Worm (Caenorhabditis elegans): Measurements from ENCODE around the gene F01D5.8.

The F01D5.8 gene

ce11 chrII:14002200-14002599 lies 8.3 kb upstream of the F01D5.8 start, which contains the start of gene F01D5.5:
Gene F01D5.5 (minus strand): TSS chrII:14002300.
- no peak for TF ChIP-seq sea-1 (GFP tag; conservative IDR thresholded peaks at IDR 0.05)
- TF ChIP-seq scrt-1 (GFP tag; IDR thresholded peaks at IDR 0.05), result no peak
- no peak for TF ChIP-seq tbx-37 (GFP tag; conservative IDR thresholded peaks at IDR 0.05)
- TF ChIP-seq hnd-1 (tag; optimal IDR thresholded peaks at IDR 0.05), result no peak
- no peak for TF ChIP-seq hmg-4 (GFP tag; optimal IDR thresholded peaks at IDR 0.05)
- no peak for TF ChIP-seq flt-1 (GFP tag; IDR thresholded peaks at IDR 0.05)
- TF ChIP-seq B0310.2 (tag; optimal IDR thresholded peaks at IDR 0.05), result no peak
- TF ChIP-seq ceh-13 (GFP tag; optimal IDR thresholded peaks at IDR 0.05), result no peak
- no peak for TF ChIP-seq F13C5.2 (tag; optimal IDR thresholded peaks at IDR 0.05)
- no peak for TF ChIP-seq hmbx-1 (tag; optimal IDR thresholded peaks at IDR 0.05)
- TF ChIP-seq ceh-36 (tag; optimal IDR thresholded peaks at IDR 0.05), result no peak
- no peak for TF ChIP-seq pes-1 (GFP tag; IDR thresholded peaks at IDR 0.05)
- TF ChIP-seq ama-1 (optimal IDR thresholded peaks at IDR 0.05), result no peak
- no peak for TF ChIP-seq tbx-11 (GFP tag; IDR thresholded peaks at IDR 0.05)
- TF ChIP-seq tra-4 (tag; optimal IDR thresholded peaks at IDR 0.05), result no peak
- TF ChIP-seq aly-1 (tag; optimal IDR thresholded peaks at IDR 0.05), result no peak
- no peak for TF ChIP-seq ets-7 (tag; optimal IDR thresholded peaks at IDR 0.05)

DNA sequence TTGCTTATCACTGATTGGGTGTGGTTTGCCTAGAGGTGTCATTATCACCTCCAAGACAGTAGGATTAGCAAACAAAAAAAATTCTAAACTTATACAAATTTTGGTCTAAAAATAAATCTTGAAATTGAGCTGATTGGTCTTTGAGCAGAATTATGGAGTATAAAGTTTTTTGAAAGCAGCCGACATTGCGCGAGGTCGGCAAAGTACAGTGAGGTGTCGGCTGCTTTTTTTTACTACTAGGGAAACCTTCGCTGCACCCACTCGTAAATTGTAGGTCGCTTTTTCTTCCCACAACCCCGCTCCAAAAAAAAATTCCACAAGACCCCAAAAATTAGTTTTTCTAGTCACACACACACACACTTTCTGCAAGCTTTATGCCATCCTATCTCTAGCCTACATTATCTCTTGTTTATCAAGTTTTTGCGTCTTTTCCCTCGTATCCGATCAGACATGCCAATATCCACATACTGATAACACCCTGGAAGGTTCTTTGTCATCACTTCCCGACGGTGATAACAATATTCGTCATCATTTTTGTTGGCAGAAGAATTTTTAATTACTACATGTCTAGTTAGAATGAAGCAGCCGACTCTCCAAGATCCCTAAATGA lies 6.6 kb upstream of the F01D5.8 start:
- no peak for TF ChIP-seq ceh-36 (tag; optimal IDR thresholded peaks at IDR 0.05)
- no peak for TF ChIP-seq tra-4 (tag; optimal IDR thresholded peaks at IDR 0.05)
- no peak for TF ChIP-seq pes-1 (GFP tag; IDR thresholded peaks at IDR 0.05)
- no peak for TF ChIP-seq ama-1 (optimal IDR thresholded peaks at IDR 0.05)
- no peak for TF ChIP-seq sea-1 (GFP tag; conservative IDR thresholded peaks at IDR 0.05)
- TF ChIP-seq flt-1 (GFP tag; IDR thresholded peaks at IDR 0.05), result no peak
- no peak for TF ChIP-seq ets-7 (tag; optimal IDR thresholded peaks at IDR 0.05)
- no peak for TF ChIP-seq hnd-1 (tag; optimal IDR thresholded peaks at IDR 0.05)
- TF ChIP-seq aly-1 (tag; optimal IDR thresholded peaks at IDR 0.05), result no peak
- TF ChIP-seq F13C5.2 (tag; optimal IDR thresholded peaks at IDR 0.05), result no peak
- TF ChIP-seq tbx-11 (GFP tag; IDR thresholded peaks at IDR 0.05), result no peak
- no peak for TF ChIP-seq hmbx-1 (tag; optimal IDR thresholded peaks at IDR 0.05)
- TF ChIP-seq ceh-13 (GFP tag; optimal IDR thresholded peaks at IDR 0.05), result no peak
- TF ChIP-seq tbx-37 (GFP tag; conservative IDR thresholded peaks at IDR 0.05), result no peak
- TF ChIP-seq scrt-1 (GFP tag; IDR thresholded peaks at IDR 0.05), result no peak
- no peak for TF ChIP-seq hmg-4 (GFP tag; optimal IDR thresholded peaks at IDR 0.05)
- TF ChIP-seq B0310.2 (tag; optimal IDR thresholded peaks at IDR 0.05), result no peak

ce11 chrII:14004770-14005169 lies 5.7 kb upstream of the F01D5.8 start:
- TF ChIP-seq ama-1 (optimal IDR thresholded peaks at IDR 0.05), result no peak
- TF ChIP-seq flt-1 (GFP tag; IDR thresholded peaks at IDR 0.05), result no peak
- TF ChIP-seq B0310.2 (tag; optimal IDR thresholded peaks at IDR 0.05), result no peak
- TF ChIP-seq ets-7 (tag; optimal IDR thresholded peaks at IDR 0.05), result no peak
- no peak for TF ChIP-seq hmg-4 (GFP tag; optimal IDR thresholded peaks at IDR 0.05)
- TF ChIP-seq sea-1 (GFP tag; conservative IDR thresholded peaks at IDR 0.05), result no peak
- TF ChIP-seq scrt-1 (GFP tag; IDR thresholded peaks at IDR 0.05), result no peak
- no peak for TF ChIP-seq hmbx-1 (tag; optimal IDR thresholded peaks at IDR 0.05)
- TF ChIP-seq hnd-1 (tag; optimal IDR thresholded peaks at IDR 0.05), result no peak
- no peak for TF ChIP-seq ceh-13 (GFP tag; optimal IDR thresholded peaks at IDR 0.05)
- TF ChIP-seq tbx-11 (GFP tag; IDR thresholded peaks at IDR 0.05), result no peak
- TF ChIP-seq aly-1 (tag; optimal IDR thresholded peaks at IDR 0.05), result no peak
- no peak for TF ChIP-seq F13C5.2 (tag; optimal IDR thresholded peaks at IDR 0.05)
- TF ChIP-seq tbx-37 (GFP tag; conservative IDR thresholded peaks at IDR 0.05), result no peak
- no peak for TF ChIP-seq tra-4 (tag; optimal IDR thresholded peaks at IDR 0.05)
- TF ChIP-seq pes-1 (GFP tag; IDR thresholded peaks at IDR 0.05), result no peak

ce11 chrII:14005183-14005582 lies 5.3 kb upstream of the F01D5.8 start:
- TF ChIP-seq B0310.2 (tag; optimal IDR thresholded peaks at IDR 0.05), result no peak
- TF ChIP-seq hmg-4 (GFP tag; optimal IDR thresholded peaks at IDR 0.05), result no peak
- TF ChIP-seq tbx-37 (GFP tag; conservative IDR thresholded peaks at IDR 0.05), result no peak
- TF ChIP-seq sea-1 (GFP tag; conservative IDR thresholded peaks at IDR 0.05), result no peak
- TF ChIP-seq flt-1 (GFP tag; IDR thresholded peaks at IDR 0.05), result no peak
- TF ChIP-seq tbx-11 (GFP tag; IDR thresholded peaks at IDR 0.05), result no peak
- no peak for TF ChIP-seq aly-1 (tag; optimal IDR thresholded peaks at IDR 0.05)
- TF ChIP-seq ceh-36 (tag; optimal IDR thresholded peaks at IDR 0.05), result no peak
- TF ChIP-seq pes-1 (GFP tag; IDR thresholded peaks at IDR 0.05), result no peak
- TF ChIP-seq ama-1 (optimal IDR thresholded peaks at IDR 0.05), result no peak
- no peak for TF ChIP-seq F13C5.2 (tag; optimal IDR thresholded peaks at IDR 0.05)
- TF ChIP-seq tra-4 (tag; optimal IDR thresholded peaks at IDR 0.05), result no peak
- no peak for TF ChIP-seq ceh-13 (GFP tag; optimal IDR thresholded peaks at IDR 0.05)
- no peak for TF ChIP-seq ets-7 (tag; optimal IDR thresholded peaks at IDR 0.05)
- no peak for TF ChIP-seq hnd-1 (tag; optimal IDR thresholded peaks at IDR 0.05)
- TF ChIP-seq scrt-1 (GFP tag; IDR thresholded peaks at IDR 0.05), result no peak
- TF ChIP-seq hmbx-1 (tag; optimal IDR thresholded peaks at IDR 0.05), result no peak

ce11 chrII:14006210-14006609 lies 4.3 kb upstream of the F01D5.8 start, which contains the start of gene F01D5.6:
Gene F01D5.6 (plus strand): TSS chrII:14006510.
- TF ChIP-seq F13C5.2 (tag; optimal IDR thresholded peaks at IDR 0.05) (no peak), ets-7 (tag; optimal IDR thresholded peaks at IDR 0.05) (no peak), tbx-11 (GFP tag; IDR thresholded peaks at IDR 0.05) (no peak), tbx-37 (GFP tag; conservative IDR thresholded peaks at IDR 0.05) (no peak), B0310.2 (tag; optimal IDR thresholded peaks at IDR 0.05) (no peak), ceh-36 (tag; optimal IDR thresholded peaks at IDR 0.05) (no peak), ceh-13 (GFP tag; optimal IDR thresholded peaks at IDR 0.05) (no peak), ama-1 (optimal IDR thresholded peaks at IDR 0.05) (no peak), hmbx-1 (tag; optimal IDR thresholded peaks at IDR 0.05) (no peak), pes-1 (GFP tag; IDR thresholded peaks at IDR 0.05) (no peak), flt-1 (GFP tag; IDR thresholded peaks at IDR 0.05) (no peak), aly-1 (tag; optimal IDR thresholded peaks at IDR 0.05) (no peak), hnd-1 (tag; optimal IDR thresholded peaks at IDR 0.05) (no peak), tra-4 (tag; optimal IDR thresholded peaks at IDR 0.05) (no peak), sea-1 (GFP tag; conservative IDR thresholded peaks at IDR 0.05) (no peak), hmg-4 (GFP tag; optimal IDR thresholded peaks at IDR 0.05) (no peak), scrt-1 (GFP tag; IDR thresholded peaks at IDR 0.05) (no peak)

DNA sequence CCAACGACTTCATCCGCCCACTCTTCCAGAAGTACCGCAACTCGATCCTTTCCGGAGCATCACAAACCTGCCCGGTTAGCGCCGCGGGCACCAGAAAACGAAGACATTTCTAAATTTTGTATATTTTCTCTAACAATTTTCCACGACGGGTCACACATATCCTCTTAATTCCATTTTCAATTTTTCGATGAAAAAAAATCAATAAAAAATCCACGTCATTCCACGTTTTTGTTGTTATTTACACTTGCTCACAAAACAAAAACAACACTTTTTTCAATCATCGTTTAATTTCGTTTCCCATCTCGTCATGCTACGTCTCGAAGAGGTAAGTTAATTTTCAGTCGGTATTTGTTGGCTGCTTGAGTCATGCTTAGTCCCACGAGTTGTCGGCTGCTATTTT lies 2.1 kb upstream of the F01D5.8 start, which contains the start of gene F01D5.7:
Gene F01D5.7, plus strand, starts transcription at position 301 of the 400 bp plus-strand sequence.
- TF ChIP-seq aly-1 (tag; optimal IDR thresholded peaks at IDR 0.05) (no peak), tbx-37 (GFP tag; conservative IDR thresholded peaks at IDR 0.05) (no peak), tra-4 (tag; optimal IDR thresholded peaks at IDR 0.05) (no peak), B0310.2 (tag; optimal IDR thresholded peaks at IDR 0.05) (no peak), F13C5.2 (tag; optimal IDR thresholded peaks at IDR 0.05) (no peak), flt-1 (GFP tag; IDR thresholded peaks at IDR 0.05) (no peak), hmg-4 (GFP tag; optimal IDR thresholded peaks at IDR 0.05) (no peak), pes-1 (GFP tag; IDR thresholded peaks at IDR 0.05) (no peak), hnd-1 (tag; optimal IDR thresholded peaks at IDR 0.05) (no peak), tbx-11 (GFP tag; IDR thresholded peaks at IDR 0.05) (no peak)

Data from whole organism, early embryonic.